Worm (Caenorhabditis elegans): ENCODE measurements around the gene ndub-2.

DNA sequence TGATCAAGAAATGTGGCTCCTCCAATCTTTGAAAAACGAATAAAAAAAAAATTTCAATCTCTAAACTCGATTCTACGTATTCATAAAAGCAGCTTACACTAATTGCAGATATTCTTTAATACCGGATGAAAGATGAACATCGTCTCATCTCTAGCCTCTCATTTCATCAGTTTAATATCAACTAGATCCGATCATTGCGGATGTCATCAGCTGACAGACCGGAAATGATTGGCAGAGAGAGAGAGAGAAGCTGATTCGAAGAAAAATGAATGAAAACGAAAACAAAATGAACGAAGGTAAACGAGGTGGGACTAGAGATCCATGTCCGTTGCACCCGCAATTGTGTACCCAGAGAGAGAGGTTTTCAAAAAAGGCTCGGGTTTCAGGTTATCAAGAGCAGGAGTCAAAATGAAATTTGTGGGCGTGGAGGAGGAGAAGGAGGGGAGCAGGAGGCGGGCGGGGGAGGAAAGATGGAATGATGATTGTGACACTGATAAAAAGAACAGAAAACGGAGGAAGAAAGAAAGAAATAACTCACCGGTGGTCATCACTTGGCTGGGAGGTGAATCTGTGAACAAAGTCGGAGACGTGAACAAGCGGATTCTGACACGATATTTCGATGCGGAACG, 18.8 kb downstream of the ndub-2 start:
- TF ChIP-seq W03F9.2 (tag; optimal IDR thresholded peaks at IDR 0.05) = no peak
- no peak for TF ChIP-seq him-1 (tag; optimal IDR thresholded peaks at IDR 0.05)

Measured in whole organism, L4/young adult.